Worm (Caenorhabditis elegans): ENCODE results near the gene F40G12.7.
A peak's percentile ranks its signal among the peaks of the same experiment; 100 is the strongest.

The F40G12.7 gene

ce11 chrV:14316525-14316924 is 42.2 kb downstream of the F40G12.7 start, which contains the start of gene F47B8.2:
F47B8.2 (minus strand) TSS chrV:14316625.
- no peak for TF ChIP-seq alr-1 (tag; optimal IDR thresholded peaks at IDR 0.05)
- no peak for TF ChIP-seq ztf-1 (GFP tag; conservative IDR thresholded peaks at IDR 0.05)
- TF ChIP-seq egl-27 (tag; optimal IDR thresholded peaks at IDR 0.05), result no peak
- TF ChIP-seq mab-5 (tag; optimal IDR thresholded peaks at IDR 0.05), result no peak
- TF ChIP-seq R02D3.7 (tag; optimal IDR thresholded peaks at IDR 0.05), result no peak
- no peak for TF ChIP-seq skn-1 (tag; optimal IDR thresholded peaks at IDR 0.05)
- TF ChIP-seq nhr-25 (tag; optimal IDR thresholded peaks at IDR 0.05), result no peak
- no peak for TF ChIP-seq zag-1 (tag; optimal IDR thresholded peaks at IDR 0.05)
- no peak for TF ChIP-seq lin-11 (tag; optimal IDR thresholded peaks at IDR 0.05)
- TF ChIP-seq nhr-12 (tag; optimal IDR thresholded peaks at IDR 0.05), result no peak
- no peak for TF ChIP-seq unc-62 (GFP tag; optimal IDR thresholded peaks at IDR 0.05)
- TF ChIP-seq mbf-1 (tag; optimal IDR thresholded peaks at IDR 0.05), result no peak
- TF ChIP-seq lin-13 (GFP tag; optimal IDR thresholded peaks at IDR 0.05), result no peak

DNA sequence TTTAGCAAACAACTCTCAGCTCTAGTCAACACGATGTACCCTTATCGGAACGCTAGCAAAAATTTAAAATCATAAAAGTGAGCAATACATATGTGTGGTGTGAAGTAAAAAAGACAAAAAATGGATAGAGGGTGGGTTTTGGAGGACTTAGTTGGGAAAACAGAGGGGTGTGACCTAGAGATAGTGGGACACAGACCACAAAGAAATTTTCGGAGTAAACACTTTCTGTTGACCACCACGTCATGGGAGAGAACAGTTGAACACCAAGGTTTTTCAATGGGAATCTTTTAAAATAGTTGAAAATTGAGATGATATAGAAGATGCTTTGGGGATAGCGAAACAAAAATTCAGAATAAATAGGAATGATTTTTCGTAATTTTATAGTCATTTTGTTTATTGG is 42.8 kb downstream of the F40G12.7 start:
- TF ChIP-seq F13H6.1 (tag; optimal IDR thresholded peaks at IDR 0.05) (no peak), nhr-23 (tag; optimal IDR thresholded peaks at IDR 0.05) (no peak), ztf-4 (tag; optimal IDR thresholded peaks at IDR 0.05) (no peak), ztf-1 (GFP tag; conservative IDR thresholded peaks at IDR 0.05) (no peak), gmeb-1 (tag; optimal IDR thresholded peaks at IDR 0.05) (no peak), nhr-11 (tag; optimal IDR thresholded peaks at IDR 0.05) (no peak), mdl-1 (tag; optimal IDR thresholded peaks at IDR 0.05) (no peak), unc-39 (tag; optimal IDR thresholded peaks at IDR 0.05) (no peak), unc-55 (GFP tag; optimal IDR thresholded peaks at IDR 0.05) (peak; percentile 19), ztf-11 (tag; optimal IDR thresholded peaks at IDR 0.05) (no peak), skn-1 (tag; optimal IDR thresholded peaks at IDR 0.05) (no peak), C34F6.9 (tag; optimal IDR thresholded peaks at IDR 0.05) (peak; percentile 7), sem-4 (tag; optimal IDR thresholded peaks at IDR 0.05) (no peak), alr-1 (tag; optimal IDR thresholded peaks at IDR 0.05) (no peak), mab-5 (tag; optimal IDR thresholded peaks at IDR 0.05) (no peak), ceh-82 (tag; optimal IDR thresholded peaks at IDR 0.05) (no peak), nhr-12 (tag; optimal IDR thresholded peaks at IDR 0.05) (no peak), nhr-10 (tag; optimal IDR thresholded peaks at IDR 0.05) (no peak), nhr-129 (tag; optimal IDR thresholded peaks at IDR 0.05) (peak; percentile 40)

- TF ChIP-seq ceh-16 (tag; optimal IDR thresholded peaks at IDR 0.05) (no peak), ZK546.5 (tag; optimal IDR thresholded peaks at IDR 0.05) (no peak), ztf-11 (tag; optimal IDR thresholded peaks at IDR 0.05) (no peak), nhr-6 (tag; optimal IDR thresholded peaks at IDR 0.05) (no peak)
Observed at ce11 chrV:14317621-14318020, 43.3 kb downstream of the F40G12.7 start.

ce11 chrV:14319101-14319781 is 44.9 kb downstream of the F40G12.7 start, which contains the start of gene F47B8.13:
F47B8.13 (minus strand) TSS chrV:14319731.
- TF ChIP-seq nhr-11 (tag; optimal IDR thresholded peaks at IDR 0.05), result no peak
- TF ChIP-seq Y55F3AM.14 (GFP tag; optimal IDR thresholded peaks at IDR 0.05), result no peak
- TF ChIP-seq nhr-237 (tag; optimal IDR thresholded peaks at IDR 0.05), result no peak
- TF ChIP-seq nhr-77 (tag; optimal IDR thresholded peaks at IDR 0.05), result no peak
- no peak for TF ChIP-seq ztf-1 (GFP tag; conservative IDR thresholded peaks at IDR 0.05)
- TF ChIP-seq alr-1 (tag; optimal IDR thresholded peaks at IDR 0.05), result no peak
- TF ChIP-seq elt-3 (tag; optimal IDR thresholded peaks at IDR 0.05), result no peak
- no peak for TF ChIP-seq mdl-1 (tag; optimal IDR thresholded peaks at IDR 0.05)
- TF ChIP-seq ztf-4 (tag; optimal IDR thresholded peaks at IDR 0.05), result no peak
- no peak for TF ChIP-seq skn-1 (tag; optimal IDR thresholded peaks at IDR 0.05)
- no peak for TF ChIP-seq mbf-1 (tag; optimal IDR thresholded peaks at IDR 0.05)
- no peak for TF ChIP-seq nhr-25 (tag; optimal IDR thresholded peaks at IDR 0.05)
- TF ChIP-seq unc-55 (GFP tag; optimal IDR thresholded peaks at IDR 0.05), result no peak
- TF ChIP-seq nhr-6 (tag; optimal IDR thresholded peaks at IDR 0.05), result no peak
- no peak for TF ChIP-seq ZK546.5 (tag; optimal IDR thresholded peaks at IDR 0.05)
- no peak for TF ChIP-seq lin-13 (GFP tag; optimal IDR thresholded peaks at IDR 0.05)
- no peak for TF ChIP-seq ama-1 (optimal IDR thresholded peaks at IDR 0.05)
- no peak for TF ChIP-seq aly-2 (tag; optimal IDR thresholded peaks at IDR 0.05)
